Fruit fly (Drosophila melanogaster) whole organism, wandering third instar larva: Measurements from ENCODE around the gene mRpL2.
A peak's percentile ranks its signal among the peaks of the same experiment; 100 is the strongest.

Source experiments
- Abd-B ChIP-seq: fragments of >200 bp; optimal IDR thresholded peaks from 2 replicates; lab custom pipeline; 2017; ENCODE audit warnings: missing biosample characterization, missing genetic modification characterization
- CG32264 ChIP-seq: fragments of 200-800 bp; sonication (Bioruptor generic); optimal IDR thresholded peaks from 2 replicates; lab custom pipeline; 2016; ENCODE audit warnings: missing biosample characterization, missing genetic modification characterization
- CG9705 ChIP-seq: fragments of 200-800 bp; sonication (Bioruptor generic); optimal IDR thresholded peaks from 2 replicates; lab custom pipeline; 2018; ENCODE audit warnings: missing biosample characterization, mild to moderate bottlenecking, missing genetic modification characterization
- CrebA ChIP-seq: fragments of 200-800 bp; sonication (Bioruptor generic); optimal IDR thresholded peaks from 2 replicates; lab custom pipeline; 2016; ENCODE audit warnings: missing biosample characterization, mild to moderate bottlenecking, missing genetic modification characterization, borderline replicate concordance
- Dfd ChIP-seq: fragments of >200 bp; optimal IDR thresholded peaks from 2 replicates; lab custom pipeline; 2017; ENCODE audit warnings: missing biosample characterization, missing genetic modification characterization
- Dif ChIP-seq: fragments of 200-275, 200-300 bp; sonication (Bioruptor generic); optimal IDR thresholded peaks from 2 replicates; lab custom pipeline; 2018; ENCODE audit warnings: missing biosample characterization, missing genetic modification characterization; ENCODE audit not compliant: partially characterized antibody
- GATAd ChIP-seq: sonication (Bioruptor generic); optimal IDR thresholded peaks from 2 replicates; lab custom pipeline; 2016; ENCODE audit warnings: missing biosample characterization, missing genetic modification characterization
- HLH106 ChIP-seq: fragments of 200-800 bp; optimal IDR thresholded peaks from 3 replicates; lab custom pipeline; 2019; ENCODE audit warnings: missing biosample characterization, mild to moderate bottlenecking, missing genetic modification characterization, moderate library complexity
- Hnf4 ChIP-seq: fragments of 200-800 bp; sonication (Bioruptor generic); optimal IDR thresholded peaks from 2 replicates; lab custom pipeline; 2016; ENCODE audit warnings: missing biosample characterization, mild to moderate bottlenecking, missing genetic modification characterization
- Hr78 ChIP-seq: fragments of >200 bp; optimal IDR thresholded peaks from 2 replicates; lab custom pipeline; 2017; ENCODE audit warnings: missing biosample characterization, missing genetic modification characterization
- Hr83 ChIP-seq: fragments of 200-300 bp; sonication (Bioruptor generic); optimal IDR thresholded peaks from 2 replicates; lab custom pipeline; 2016; ENCODE audit warnings: missing biosample characterization, mild to moderate bottlenecking, missing genetic modification characterization, moderate library complexity; ENCODE audit not compliant: poor library complexity, severe bottlenecking
- Jra ChIP-seq: sonication (Bioruptor generic); optimal IDR thresholded peaks from 2 replicates; lab custom pipeline; 2016; ENCODE audit warnings: missing biosample characterization, missing genetic modification characterization
- Mio ChIP-seq: sonication (Bioruptor generic); optimal IDR thresholded peaks from 2 replicates; lab custom pipeline; 2016; ENCODE audit warnings: missing biosample characterization, missing genetic modification characterization
- Myc ChIP-seq: fragments of >200 bp; optimal IDR thresholded peaks from 2 replicates; lab custom pipeline; 2017
- N ChIP-seq: fragments of >200 bp; optimal IDR thresholded peaks from 2 replicates; lab custom pipeline; 2018; ENCODE audit warnings: missing biosample characterization, missing external identifiers, missing genetic modification characterization
- OdsH ChIP-seq: fragments of 200-800 bp; sonication (Bioruptor generic); optimal IDR thresholded peaks from 2 replicates; lab custom pipeline; 2016; ENCODE audit warnings: missing biosample characterization, mild to moderate bottlenecking, missing genetic modification characterization
- Rel ChIP-seq, 2 experiments: fragments of 200-800 bp; sonication (Bioruptor generic) in 1 of 2; optimal IDR thresholded peaks; 2 replicates in 1 of 2; 3 replicates in 1 of 2; lab custom pipeline; 2016 to 2019; ENCODE audit warnings: mild to moderate bottlenecking in 2 of 2, missing biosample characterization in 2 of 2, missing genetic modification characterization in 2 of 2, moderate library complexity in 1 of 2
- Sp1 ChIP-seq: fragments of 200-800 bp; sonication (Bioruptor generic); optimal IDR thresholded peaks from 3 replicates; lab custom pipeline; 2019; ENCODE audit warnings: missing biosample characterization, mild to moderate bottlenecking, missing genetic modification characterization, moderate library complexity
- Vsx2 ChIP-seq: fragments of 200-300, 225-300 bp; sonication (Bioruptor generic); optimal IDR thresholded peaks from 2 replicates; lab custom pipeline; 2018; ENCODE audit warnings: missing biosample characterization, missing genetic modification characterization; ENCODE audit not compliant: partially characterized antibody
- br ChIP-seq: fragments of 200-800 bp; sonication (Bioruptor generic); optimal IDR thresholded peaks from 2 replicates; lab custom pipeline; 2016; ENCODE audit warnings: missing biosample characterization, missing genetic modification characterization
- brk ChIP-seq: fragments of 200-800 bp; sonication (Bioruptor generic); optimal IDR thresholded peaks from 2 replicates; lab custom pipeline; 2016; ENCODE audit warnings: missing biosample characterization, mild to moderate bottlenecking, missing genetic modification characterization
- dl ChIP-seq, 2 experiments: fragments of 175-275, 200-275 bp in 1 of 2; fragments of 200-275 bp in 1 of 2; sonication (Bioruptor generic); optimal IDR thresholded peaks; lab custom pipeline; 2018; ENCODE audit warnings: mild to moderate bottlenecking in 2 of 2, missing biosample characterization in 2 of 2, missing genetic modification characterization in 2 of 2, moderate library complexity in 2 of 2; ENCODE audit not compliant: partially characterized antibody in 2 of 2, insufficient read depth in 1 of 2
- dmrt93B ChIP-seq: fragments of 200-800 bp; sonication (Bioruptor generic); optimal IDR thresholded peaks from 2 replicates; lab custom pipeline; 2018; ENCODE audit warnings: missing biosample characterization, mild to moderate bottlenecking, missing genetic modification characterization
- dsf ChIP-seq: sonication (Bioruptor generic); optimal IDR thresholded peaks from 2 replicates; lab custom pipeline; 2016; ENCODE audit warnings: missing biosample characterization, missing genetic modification characterization, borderline replicate concordance
- ey ChIP-seq: fragments of 200-800 bp; sonication (Bioruptor generic); optimal IDR thresholded peaks from 2 replicates; lab custom pipeline; 2016; ENCODE audit warnings: missing biosample characterization, missing genetic modification characterization
- foxo ChIP-seq, 2 experiments: fragments of 200-800 bp; sonication (Bioruptor generic); optimal IDR thresholded peaks; 2 replicates in 1 of 2; 3 replicates in 1 of 2; lab custom pipeline; 2016 to 2017; ENCODE audit warnings: missing biosample characterization in 2 of 2, missing genetic modification characterization in 2 of 2
- fru ChIP-seq: fragments of 200-800 bp; sonication (Bioruptor generic); optimal IDR thresholded peaks from 3 replicates; lab custom pipeline; 2016; ENCODE audit warnings: missing biosample characterization, mild to moderate bottlenecking, missing genetic modification characterization
- h ChIP-seq: fragments of 200-800 bp; sonication (Bioruptor generic); optimal IDR thresholded peaks from 3 replicates; lab custom pipeline; 2016; ENCODE audit warnings: missing biosample characterization, mild to moderate bottlenecking, missing genetic modification characterization
- jim ChIP-seq: fragments of 175-275, 200-325 bp; sonication (Bioruptor generic); optimal IDR thresholded peaks from 2 replicates; lab custom pipeline; 2016; ENCODE audit warnings: missing biosample characterization, mild to moderate bottlenecking, missing genetic modification characterization
- lola ChIP-seq: fragments of >200 bp; optimal IDR thresholded peaks from 2 replicates; lab custom pipeline; 2017; ENCODE audit warnings: missing biosample characterization, missing genetic modification characterization
- pan ChIP-seq: fragments of >200 bp; optimal IDR thresholded peaks from 2 replicates; lab custom pipeline; 2017
- psq ChIP-seq: fragments of 200-800 bp; sonication (Bioruptor generic); optimal IDR thresholded peaks from 3 replicates; lab custom pipeline; 2017; ENCODE audit warnings: missing biosample characterization, mild to moderate bottlenecking, missing genetic modification characterization, moderate library complexity
- rgr ChIP-seq: fragments of 200-800 bp; sonication (Bioruptor generic); optimal IDR thresholded peaks from 3 replicates; lab custom pipeline; 2016; ENCODE audit warnings: missing biosample characterization, mild to moderate bottlenecking, missing genetic modification characterization
- sage ChIP-seq: fragments of 200-800 bp; sonication (Bioruptor generic); optimal IDR thresholded peaks from 2 replicates; lab custom pipeline; 2016; ENCODE audit warnings: missing biosample characterization, mild to moderate bottlenecking, missing genetic modification characterization
- sv ChIP-seq: fragments of 200-800 bp; sonication (Bioruptor generic); optimal IDR thresholded peaks from 3 replicates; lab custom pipeline; 2016; ENCODE audit warnings: missing biosample characterization, missing genetic modification characterization
- tai ChIP-seq: sonication (Bioruptor generic); optimal IDR thresholded peaks from 2 replicates; lab custom pipeline; 2016; ENCODE audit warnings: missing biosample characterization, missing genetic modification characterization
- usp ChIP-seq: fragments of >200 bp; optimal IDR thresholded peaks from 2 replicates; lab custom pipeline; 2017; ENCODE audit warnings: missing biosample characterization, missing genetic modification characterization
- woc ChIP-seq: sonication (Bioruptor generic); optimal IDR thresholded peaks from 2 replicates; lab custom pipeline; 2016; ENCODE audit warnings: missing biosample characterization, mild to moderate bottlenecking, missing genetic modification characterization

mRpL2 gene

dm6 chr3L:11094279-11094678, 26.4 kb upstream of the mRpL2 start:
- TF ChIP-seq CrebA (GFP tag; lab: Kevin White, UChicago), result no peak
- no peak for TF ChIP-seq fru (GFP tag; lab: Kevin White, UChicago)
- TF ChIP-seq N, result no peak
- TF ChIP-seq Abd-B, result no peak
- no peak for TF ChIP-seq Hr83 (GFP tag; lab: Kevin White, UChicago)
- TF ChIP-seq CG9705 (GFP tag; lab: Kevin White, UChicago), result no peak
- TF ChIP-seq foxo (GFP tag; optimal IDR thresholded peaks at IDR 0.05; lab: Kevin White, UChicago), result no peak
- no peak for TF ChIP-seq Mio (GFP tag; lab: Kevin White, UChicago)
- no peak for TF ChIP-seq Hr78
- TF ChIP-seq woc, result no peak
- no peak for TF ChIP-seq rgr (GFP tag; lab: Kevin White, UChicago)
- TF ChIP-seq usp (GFP tag; lab: Kevin White, UChicago), result no peak
- no peak for TF ChIP-seq Jra
- no peak for TF ChIP-seq Dif
- no peak for TF ChIP-seq Vsx2 (GFP tag; lab: Kevin White, UChicago)
- TF ChIP-seq jim, result no peak
- TF ChIP-seq lola (GFP tag; lab: Kevin White, UChicago), result no peak
- TF ChIP-seq dsf (GFP tag; lab: Kevin White, UChicago), result no peak
- no peak for TF ChIP-seq Rel (GFP tag; optimal IDR thresholded peaks at IDR 0.05; lab: Kevin White, UChicago)
- no peak for TF ChIP-seq Rel (tag; optimal IDR thresholded peaks at IDR 0.05; lab: Kevin White, UChicago)

DNA sequence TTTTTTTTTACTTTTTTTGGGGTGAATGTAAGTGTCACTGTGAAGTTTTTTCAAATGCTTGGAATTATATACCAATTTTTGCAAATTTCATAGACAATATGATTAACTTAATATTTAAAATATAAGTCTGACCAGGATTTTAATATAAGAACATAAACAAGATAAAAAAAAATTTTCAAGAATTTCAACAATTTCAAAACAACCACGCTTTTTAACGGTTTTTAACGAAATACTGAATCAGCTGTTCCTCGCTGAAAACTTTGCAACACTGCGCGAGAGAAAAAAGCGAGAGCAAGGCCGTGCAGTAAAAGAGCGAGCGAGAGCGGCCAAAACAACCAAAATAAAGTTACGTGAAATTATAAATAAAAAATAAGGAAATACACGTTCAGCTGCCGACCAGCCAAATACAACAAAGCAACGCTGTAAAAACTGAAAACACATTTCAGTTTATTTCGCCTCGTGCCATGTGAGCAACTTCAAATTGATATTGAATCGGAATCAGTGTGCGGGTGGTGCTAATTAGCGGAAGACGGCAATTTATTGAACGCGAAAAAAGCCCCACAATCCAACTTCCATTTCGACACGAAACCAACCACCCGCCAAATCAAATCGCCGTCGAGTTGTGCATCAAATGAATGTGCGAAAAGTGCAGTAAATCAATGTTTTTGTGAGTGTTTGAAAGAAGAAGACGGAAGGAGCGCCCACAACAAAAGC, 24.3 kb upstream of the mRpL2 start, which contains the start of the genes CG46439, Iyd and CG33947:
Gene CG46439, minus strand, starts transcription at position 51 of the 714 bp plus-strand sequence.
Gene Iyd, minus strand, starts transcription at position 51 of the 714 bp plus-strand sequence.
Gene CG33947, plus strand, starts transcription at position 302 of the 714 bp plus-strand sequence.
- no peak for TF ChIP-seq GATAd (GFP tag; lab: Kevin White, UChicago)
- TF ChIP-seq Sp1, result peak; percentile 53
- peak; percentile 80 for TF ChIP-seq sage (GFP tag; lab: Kevin White, UChicago)
- no peak for TF ChIP-seq ey (GFP tag; lab: Kevin White, UChicago)
- TF ChIP-seq h (GFP tag; lab: Kevin White, UChicago), result peak; percentile 43
- no peak for TF ChIP-seq pan
- TF ChIP-seq dl (GFP tag; optimal IDR thresholded peaks at IDR 0.05; lab: Kevin White, UChicago; ENCODE audit: insufficient read depth in 1 of 2, partially characterized antibody in 2 of 2), result no peak
- TF ChIP-seq Hnf4 (GFP tag; lab: Kevin White, UChicago), result peak; percentile 49
- peak; percentile 54 for TF ChIP-seq psq (GFP tag; lab: Kevin White, UChicago)
- peak; percentile 23 for TF ChIP-seq HLH106
- TF ChIP-seq woc, result peak; percentile 16
- TF ChIP-seq Jra, result peak; percentile 34
- peak; percentile 78 for TF ChIP-seq brk (GFP tag; lab: Kevin White, UChicago)
- no peak for TF ChIP-seq OdsH
- TF ChIP-seq br, result peak; percentile 43
- peak; percentile 67 for TF ChIP-seq CG32264 (GFP tag; lab: Kevin White, UChicago)
- peak; percentile 16 for TF ChIP-seq rgr (GFP tag; lab: Kevin White, UChicago)
- TF ChIP-seq Myc, result peak; percentile 7
- peak; percentile 50 for TF ChIP-seq fru (GFP tag; lab: Kevin White, UChicago)
- no peak for TF ChIP-seq dsf (GFP tag; lab: Kevin White, UChicago)
- no peak for TF ChIP-seq Dfd (GFP tag; lab: Kevin White, UChicago)
- no peak for TF ChIP-seq CG9705 (GFP tag; lab: Kevin White, UChicago)
- TF ChIP-seq Rel (GFP tag; optimal IDR thresholded peaks at IDR 0.05; lab: Kevin White, UChicago), result no peak
- peak; percentile 90 for TF ChIP-seq Rel (tag; optimal IDR thresholded peaks at IDR 0.05; lab: Kevin White, UChicago)
- TF ChIP-seq foxo (GFP tag; optimal IDR thresholded peaks at IDR 0.05; lab: Kevin White, UChicago), result peak; percentile 21 to 41
- TF ChIP-seq Dif, result peak; percentile 40
- TF ChIP-seq dmrt93B (GFP tag; lab: Kevin White, UChicago), result no peak
- TF ChIP-seq Hr78, result no peak
- no peak for TF ChIP-seq Abd-B
- TF ChIP-seq Mio (GFP tag; lab: Kevin White, UChicago), result no peak
- no peak for TF ChIP-seq jim
- TF ChIP-seq usp (GFP tag; lab: Kevin White, UChicago), result no peak
- TF ChIP-seq lola (GFP tag; lab: Kevin White, UChicago), result no peak
- TF ChIP-seq Hr83 (GFP tag; lab: Kevin White, UChicago), result no peak
- TF ChIP-seq N, result no peak
- TF ChIP-seq CrebA (GFP tag; lab: Kevin White, UChicago), result no peak
- no peak for TF ChIP-seq sv (GFP tag; lab: Kevin White, UChicago)
- peak; percentile 75 for TF ChIP-seq Vsx2 (GFP tag; lab: Kevin White, UChicago)
- no peak for TF ChIP-seq tai (GFP tag; lab: Kevin White, UChicago)
- TF ChIP-seq, all 38 proteins: peak for 18
